Worm (Caenorhabditis elegans) whole organism, L4/young adult: ENCODE results near the gene srz-59.

Experiments used
- W03F9.2 ChIP-seq: fragments of 150-350 bp; optimal IDR thresholded peaks from 2 replicates; lab custom pipeline; 2014; ENCODE audit warnings: missing biosample characterization, missing genetic modification characterization
- dao-5 ChIP-seq: sonication (generic microtip); optimal IDR thresholded peaks from 2 replicates; lab custom pipeline; 2016; ENCODE audit warnings: missing genotype, missing genetic modification characterization, moderate library complexity, missing compliant biosample characterization
- him-1 ChIP-seq: sonication (generic microtip); optimal IDR thresholded peaks from 2 replicates; lab custom pipeline; 2016; ENCODE audit warnings: missing genotype, missing genetic modification reagents, missing genetic modification characterization, missing compliant biosample characterization

DNA sequence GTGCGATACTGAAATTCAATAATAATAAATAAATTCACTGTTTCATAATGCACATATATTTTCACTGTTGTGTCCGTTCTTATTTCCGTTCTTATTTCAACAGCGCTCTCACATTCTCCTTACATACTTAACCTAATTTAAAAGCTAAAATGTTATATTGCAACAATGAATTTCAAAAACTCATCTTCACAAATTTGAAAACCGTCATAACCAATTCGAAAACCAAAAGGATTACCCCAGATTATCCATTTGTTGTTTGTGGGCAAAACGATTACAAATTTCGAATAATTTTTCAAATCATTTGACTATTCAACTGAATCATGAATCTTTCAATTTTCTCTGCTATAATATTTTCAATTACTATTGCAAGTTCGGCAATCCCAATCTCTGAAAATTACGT lies 40.3 kb downstream of the srz-59 start, which contains the start of gene R05A10.4:
- no peak for TF ChIP-seq him-1 (tag; lab: Kevin White, UChicago)
- TF ChIP-seq dao-5 (tag; lab: Kevin White, UChicago), result no peak
- TF ChIP-seq W03F9.2, result no peak
